Fruit fly (Drosophila melanogaster) whole organism, embryonic: Measurements from ENCODE around the gene uif.
A peak's percentile ranks its signal among the peaks of the same experiment; 100 is the strongest.

ENCODE experiments used
- Abd-B ChIP-seq: fragments of 200-800 bp; sonication (Bioruptor generic); optimal IDR thresholded peaks from 2 replicates; lab custom pipeline; 2018; ENCODE audit warnings: missing biosample characterization, mild to moderate bottlenecking, missing genetic modification characterization, moderate library complexity
- Atf3 ChIP-seq: fragments of 200-800 bp; sonication (Bioruptor generic); optimal IDR thresholded peaks from 3 replicates; lab custom pipeline; 2016; ENCODE audit warnings: missing biosample characterization, missing genetic modification characterization
- Bdp1 ChIP-seq: fragments of 200-800 bp; sonication (Bioruptor generic); optimal IDR thresholded peaks from 3 replicates; lab custom pipeline; 2016; ENCODE audit warnings: missing biosample characterization, missing genetic modification characterization
- Bgb ChIP-seq: fragments of 200-800 bp; sonication (Bioruptor generic); IDR thresholded peaks from 2 replicates; pipeline ENCODE4 v1.3.6; 2022; ENCODE audit warnings: missing biosample characterization, missing genetic modification characterization; ENCODE audit not compliant: partially characterized antibody
- CG10274 ChIP-seq: fragments of 200-800 bp; sonication (Bioruptor generic); optimal IDR thresholded peaks from 3 replicates; lab custom pipeline; 2017; ENCODE audit warnings: missing biosample characterization, mild to moderate bottlenecking, missing genetic modification characterization
- CG11696 ChIP-seq: fragments of 200-800 bp; sonication (Bioruptor generic); IDR thresholded peaks from 2 replicates; pipeline ENCODE4 v1.3.6; 2022; ENCODE audit warnings: missing biosample characterization, missing genetic modification characterization
- CG13123 ChIP-seq: fragments of 200-800 bp; sonication (Bioruptor generic); optimal IDR thresholded peaks from 2 replicates; lab custom pipeline; 2016; ENCODE audit warnings: missing biosample characterization, missing genetic modification characterization
- CG13894 ChIP-seq: fragments of 200-800 bp; sonication (Bioruptor generic); optimal IDR thresholded peaks from 3 replicates; lab custom pipeline; 2018; ENCODE audit warnings: missing biosample characterization, mild to moderate bottlenecking, missing genetic modification characterization, moderate library complexity
- CG14014 ChIP-seq: fragments of 200-800 bp; sonication (Bioruptor generic); IDR thresholded peaks from 2 replicates; pipeline ENCODE4 v1.3.6; 2022; ENCODE audit warnings: missing biosample characterization, missing genetic modification characterization
- CG14860 ChIP-seq: fragments of 200-800 bp; sonication (Bioruptor generic); IDR thresholded peaks from 3 replicates; pipeline ENCODE4 v1.3.6; 2022; ENCODE audit warnings: missing biosample characterization, missing genetic modification characterization; ENCODE audit not compliant: partially characterized antibody
- CG30403 ChIP-seq: fragments of 200-800 bp; sonication (Bioruptor generic); optimal IDR thresholded peaks from 3 replicates; lab custom pipeline; 2016; ENCODE audit warnings: missing biosample characterization, missing genetic modification characterization
- CG30431 ChIP-seq: fragments of 200-800 bp; sonication (Bioruptor generic); optimal IDR thresholded peaks from 2 replicates; lab custom pipeline; 2017; ENCODE audit warnings: missing biosample characterization, missing genetic modification characterization
- CG33213 ChIP-seq: fragments of 200-800 bp; sonication (Bioruptor generic); optimal IDR thresholded peaks from 3 replicates; lab custom pipeline; 2016; ENCODE audit warnings: missing biosample characterization, missing genetic modification characterization
- CG34224 ChIP-seq: fragments of 200-800 bp; sonication (Bioruptor generic); IDR thresholded peaks from 3 replicates; pipeline ENCODE4 v1.3.6; 2022; ENCODE audit warnings: missing biosample characterization, missing genetic modification characterization; ENCODE audit not compliant: partially characterized antibody
- CG4328 ChIP-seq: fragments of 200-800 bp; sonication (Bioruptor generic); optimal IDR thresholded peaks from 3 replicates; lab custom pipeline; 2017; ENCODE audit warnings: missing biosample characterization, missing genetic modification reagents, missing genetic modification characterization
- CG4404 ChIP-seq: fragments of 200-800 bp; sonication (Bioruptor generic); IDR thresholded peaks from 2 replicates; pipeline ENCODE4 v1.3.6; 2022; ENCODE audit warnings: missing biosample characterization, missing genetic modification characterization
- CG4424 ChIP-seq: fragments of 200-800 bp; sonication (Bioruptor generic); optimal IDR thresholded peaks from 3 replicates; lab custom pipeline; 2016; ENCODE audit warnings: missing biosample characterization, missing genetic modification characterization
- CG4707 ChIP-seq: fragments of 200-800 bp; sonication (Bioruptor generic); optimal IDR thresholded peaks from 2 replicates; lab custom pipeline; 2018; ENCODE audit warnings: missing biosample characterization, mild to moderate bottlenecking, missing genetic modification characterization, moderate library complexity
- CG6254 ChIP-seq: fragments of 200-800 bp; sonication (Bioruptor generic); optimal IDR thresholded peaks from 3 replicates; lab custom pipeline; 2017; ENCODE audit warnings: mild to moderate bottlenecking, missing biosample characterization, missing genetic modification reagents, missing genetic modification characterization
- CG6272 ChIP-seq: fragments of 200-800 bp; sonication (Bioruptor generic); IDR thresholded peaks from 2 replicates; pipeline ENCODE4 v1.3.6; 2022; ENCODE audit warnings: missing biosample characterization, missing genetic modification characterization
- CG7928 ChIP-seq: fragments of 200-800 bp; sonication (Bioruptor generic); optimal IDR thresholded peaks from 2 replicates; lab custom pipeline; 2017; ENCODE audit warnings: missing biosample characterization, mild to moderate bottlenecking, missing genetic modification characterization
- CG7963 ChIP-seq: fragments of 200-800 bp; sonication (Bioruptor generic); IDR thresholded peaks from 3 replicates; pipeline ENCODE4 v1.3.6; 2022; ENCODE audit warnings: missing biosample characterization, missing genetic modification characterization; ENCODE audit not compliant: partially characterized antibody
- CG7987 ChIP-seq: fragments of 200-800 bp; sonication (Bioruptor generic); optimal IDR thresholded peaks from 2 replicates; lab custom pipeline; 2018; ENCODE audit warnings: missing biosample characterization, mild to moderate bottlenecking, missing genetic modification characterization, moderate library complexity
- CG8359 ChIP-seq: fragments of 200-800 bp; sonication (Bioruptor generic); optimal IDR thresholded peaks from 2 replicates; lab custom pipeline; 2017; ENCODE audit warnings: missing biosample characterization, mild to moderate bottlenecking, missing genetic modification characterization, borderline replicate concordance
- CG8924 ChIP-seq: fragments of 200-800 bp; optimal IDR thresholded peaks from 3 replicates; lab custom pipeline; 2019; ENCODE audit warnings: missing biosample characterization, mild to moderate bottlenecking, missing genetic modification characterization, moderate library complexity
- CG9727 ChIP-seq: fragments of 200-800 bp; sonication (Bioruptor generic); optimal IDR thresholded peaks from 3 replicates; lab custom pipeline; 2017; ENCODE audit warnings: missing biosample characterization, mild to moderate bottlenecking, missing genetic modification characterization
- CHES-1-like ChIP-seq: fragments of 200-800 bp; sonication (Bioruptor generic); optimal IDR thresholded peaks from 2 replicates; lab custom pipeline; 2016; ENCODE audit warnings: missing biosample characterization, missing genetic modification characterization
- Dad ChIP-seq: fragments of 200-800 bp; sonication (Bioruptor generic); optimal IDR thresholded peaks from 3 replicates; lab custom pipeline; 2016; ENCODE audit warnings: missing biosample characterization, missing genetic modification characterization
- Ets97D ChIP-seq: fragments of 200-800 bp; sonication (Bioruptor generic); optimal IDR thresholded peaks from 3 replicates; lab custom pipeline; 2016; ENCODE audit warnings: missing biosample characterization, missing genetic modification characterization
- Hr3 ChIP-seq: fragments of 200-800 bp; sonication (Bioruptor generic); optimal IDR thresholded peaks from 3 replicates; lab custom pipeline; 2016; ENCODE audit warnings: missing biosample characterization, missing genetic modification characterization
- Hr39 ChIP-seq: fragments of >200 bp; optimal IDR thresholded peaks from 2 replicates; lab custom pipeline; 2017
- Hsf ChIP-seq: fragments of 200-800 bp; sonication (Bioruptor generic); optimal IDR thresholded peaks from 3 replicates; lab custom pipeline; 2016; ENCODE audit warnings: missing biosample characterization, missing genetic modification characterization
- Oli ChIP-seq: fragments of 200-800 bp; sonication (Bioruptor generic); optimal IDR thresholded peaks from 2 replicates; lab custom pipeline; 2018; ENCODE audit warnings: missing biosample characterization, mild to moderate bottlenecking, missing genetic modification characterization, moderate library complexity
- Stat92E ChIP-seq, 3 experiments: fragments of >200 bp in 2 of 3; fragments of 200-800 bp in 1 of 3; sonication (Bioruptor generic) in 1 of 3; optimal IDR thresholded peaks; 2 replicates each; lab custom pipeline; 2017 to 2019; ENCODE audit warnings: missing biosample characterization in 3 of 3, missing genetic modification characterization in 3 of 3, mild to moderate bottlenecking in 1 of 3, moderate library complexity in 1 of 3
- bowl ChIP-seq: fragments of 200-800 bp; sonication (Bioruptor generic); IDR thresholded peaks from 2 replicates; pipeline ENCODE4 v1.3.6; 2022; ENCODE audit warnings: missing biosample characterization, missing genetic modification characterization
- dmrt11E ChIP-seq: fragments of 200-800 bp; sonication (Bioruptor generic); optimal IDR thresholded peaks from 3 replicates; lab custom pipeline; 2018; ENCODE audit warnings: missing biosample characterization, mild to moderate bottlenecking, missing genetic modification characterization, moderate library complexity
- esg ChIP-seq: fragments of 200-800 bp; sonication (Bioruptor generic); conservative IDR thresholded peaks from 2 replicates; pipeline ENCODE4 v1.3.6; 2022; ENCODE audit warnings: missing biosample characterization, missing genetic modification characterization
- gem ChIP-seq: fragments of 200-800 bp; sonication (Bioruptor generic); optimal IDR thresholded peaks from 2 replicates; lab custom pipeline; 2019; ENCODE audit warnings: missing biosample characterization, mild to moderate bottlenecking, missing genetic modification characterization, moderate library complexity
- ind ChIP-seq: fragments of 200-800 bp; sonication (Bioruptor generic); optimal IDR thresholded peaks from 3 replicates; lab custom pipeline; 2016; ENCODE audit warnings: missing biosample characterization, missing genetic modification characterization
- insv ChIP-seq, 2 experiments: fragments of 200-800 bp; sonication (Bioruptor generic); optimal IDR thresholded peaks; 3 replicates each; lab custom pipeline; 2016 to 2018; ENCODE audit warnings: missing biosample characterization in 2 of 2, missing genetic modification characterization in 2 of 2
- jing ChIP-seq: fragments of 200-800 bp; sonication (Bioruptor generic); optimal IDR thresholded peaks from 2 replicates; lab custom pipeline; 2018; ENCODE audit warnings: missing biosample characterization, mild to moderate bottlenecking, missing genetic modification characterization
- lola ChIP-seq, 3 experiments: fragments of >200 bp in 2 of 3; fragments of 200-800 bp in 1 of 3; sonication (Bioruptor generic) in 1 of 3; optimal IDR thresholded peaks; 2 replicates each; lab custom pipeline; 2017 to 2019; ENCODE audit warnings: missing biosample characterization in 3 of 3, missing genetic modification characterization in 3 of 3, mild to moderate bottlenecking in 1 of 3, moderate library complexity in 1 of 3
- mld ChIP-seq: fragments of 200-800 bp; sonication (Bioruptor generic); IDR thresholded peaks from 3 replicates; pipeline ENCODE4 v1.3.6; 2022; ENCODE audit warnings: missing biosample characterization, missing genetic modification characterization; ENCODE audit not compliant: partially characterized antibody
- pho ChIP-seq: fragments of 200-800 bp; sonication (Bioruptor generic); optimal IDR thresholded peaks from 2 replicates; lab custom pipeline; 2016; ENCODE audit warnings: missing biosample characterization, missing genetic modification characterization
- rib ChIP-seq: fragments of 200-800 bp; sonication (Bioruptor generic); IDR thresholded peaks from 2 replicates; pipeline ENCODE4 v1.3.6; 2022; ENCODE audit warnings: missing biosample characterization, missing genetic modification characterization
- sqz ChIP-seq: fragments of 200-800 bp; sonication (Bioruptor generic); optimal IDR thresholded peaks from 3 replicates; lab custom pipeline; 2018; ENCODE audit warnings: missing biosample characterization, mild to moderate bottlenecking, missing genetic modification characterization
- tio ChIP-seq: fragments of 200-800 bp; sonication (Bioruptor generic); optimal IDR thresholded peaks from 2 replicates; lab custom pipeline; 2017; ENCODE audit warnings: missing biosample characterization, missing genetic modification characterization, inconsistent platforms
- vvl ChIP-seq: fragments of 200-800 bp; sonication (Bioruptor generic); IDR thresholded peaks from 2 replicates; pipeline ENCODE4 v1.3.6; 2022; ENCODE audit warnings: missing biosample characterization, missing genetic modification characterization
- z ChIP-seq: fragments of 200-800 bp; sonication (Bioruptor generic); IDR thresholded peaks from 3 replicates; pipeline ENCODE4 v1.3.6; 2022; ENCODE audit warnings: missing biosample characterization, missing genetic modification characterization
- zfh1 ChIP-seq: fragments of 200-800 bp; sonication (Bioruptor generic); IDR thresholded peaks from 3 replicates; pipeline ENCODE4 v1.3.6; 2022; ENCODE audit warnings: missing biosample characterization, missing genetic modification characterization

Gene uif

DNA sequence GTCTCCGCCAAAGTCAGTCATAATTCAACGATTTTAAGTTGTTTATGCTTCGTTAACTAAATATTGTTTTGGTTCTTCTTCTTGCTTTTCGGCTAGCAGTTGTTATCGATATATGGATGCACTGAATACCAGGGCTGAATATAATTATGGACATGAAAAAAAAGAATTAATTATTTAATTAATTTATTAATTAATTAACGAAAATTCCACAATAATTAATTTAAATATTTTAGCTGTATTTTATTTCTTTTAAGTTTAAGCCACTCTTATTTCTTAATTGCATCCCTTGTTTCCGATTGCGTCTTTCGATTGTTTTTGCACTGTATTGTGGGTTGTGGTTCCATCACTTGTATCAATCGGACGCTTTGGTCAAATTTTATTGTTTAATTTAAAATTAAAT lies 60.1 kb downstream of the uif start, which contains the start of the genes Gas41 and SA1 (continued):
- peak; percentile 44; the same call in 1 of the 3 replicates for TF ChIP-seq CG14860 (GFP tag; lab: Robert Waterston, UW)
- TF ChIP-seq CG30431 (GFP tag; lab: Kevin White, UChicago): no peak
- TF ChIP-seq lola (GFP tag; optimal IDR thresholded peaks at IDR 0.05; lab: Kevin White, UChicago): peak in 1 of 3 experiments; percentile 90
- TF ChIP-seq CG34224 (GFP tag; lab: Robert Waterston, UW): peak; percentile 78
- TF ChIP-seq rib (GFP tag; lab: Robert Waterston, UW): no peak
- no peak for TF ChIP-seq Hsf (GFP tag; lab: Kevin White, UChicago)
- peak; percentile 72 for TF ChIP-seq CHES-1-like (GFP tag; lab: Kevin White, UChicago)
- peak; percentile 11 for TF ChIP-seq Bdp1
- TF ChIP-seq mld (GFP tag; lab: Robert Waterston, UW): peak; percentile 48; the same call in 1 of the 3 replicates
- TF ChIP-seq Bgb (GFP tag; lab: Robert Waterston, UW): peak; percentile 69
- peak; percentile 96 for TF ChIP-seq CG6272
- TF ChIP-seq esg (GFP tag; lab: Robert Waterston, UW): peak; percentile 93
- peak; percentile 76 for TF ChIP-seq CG7987 (GFP tag; lab: Kevin White, UChicago)
- peak; percentile 41 for TF ChIP-seq pho (GFP tag; lab: Kevin White, UChicago)
- no peak for TF ChIP-seq Hr39 (lab: Kevin White, UChicago)
- TF ChIP-seq CG13123 (GFP tag; lab: Kevin White, UChicago): peak; percentile 15
- TF ChIP-seq Hr3 (GFP tag; lab: Kevin White, UChicago): peak; percentile 94
- TF ChIP-seq CG13894: peak; percentile 91
- TF ChIP-seq CG30403 (GFP tag; lab: Kevin White, UChicago): peak; percentile 95
- no peak for TF ChIP-seq CG10274 (GFP tag; lab: Kevin White, UChicago)
- TF ChIP-seq CG7963 (GFP tag; lab: Robert Waterston, UW): 0 out of 3 replicates have a peak, but pooled peaks have one; percentile 25
- TF ChIP-seq CG4424 (GFP tag; lab: Kevin White, UChicago): peak; percentile 89
- TF ChIP-seq Dad: no peak
- no peak for TF ChIP-seq jing (GFP tag; lab: Kevin White, UChicago)
- no peak for TF ChIP-seq bowl
- TF ChIP-seq Stat92E (GFP tag; optimal IDR thresholded peaks at IDR 0.05; lab: Kevin White, UChicago): no peak
- TF ChIP-seq insv (GFP tag; optimal IDR thresholded peaks at IDR 0.05; lab: Kevin White, UChicago): no peak
- TF ChIP-seq CG14014: peak; percentile 95
- peak; percentile 15 for TF ChIP-seq CG9727
- TF ChIP-seq CG4707: peak; percentile 52
- peak; percentile 75 for TF ChIP-seq CG6254 (GFP tag; lab: Kevin White, UChicago)
- peak; percentile 87 for TF ChIP-seq CG8924 (tag; lab: Kevin White, UChicago)
- peak; percentile 92 for TF ChIP-seq ind (GFP tag; lab: Kevin White, UChicago)
- peak; percentile 97 for TF ChIP-seq gem (tag; lab: Kevin White, UChicago)
- no peak for TF ChIP-seq tio (GFP tag; lab: Kevin White, UChicago)
- peak; percentile 82 for TF ChIP-seq dmrt11E (tag; lab: Kevin White, UChicago)
- TF ChIP-seq CG7928 (GFP tag; lab: Kevin White, UChicago): peak; percentile 97
- TF ChIP-seq Ets97D (GFP tag; lab: Kevin White, UChicago): peak; percentile 66
- TF ChIP-seq sqz (GFP tag; lab: Kevin White, UChicago): no peak
- TF ChIP-seq CG8359: peak; percentile 18
- TF ChIP-seq Oli (tag; lab: Kevin White, UChicago): peak; percentile 71
- no peak for TF ChIP-seq z (GFP tag; lab: Robert Waterston, UW)
- peak; percentile 71 for TF ChIP-seq CG4328 (GFP tag; lab: Kevin White, UChicago)
- no peak for TF ChIP-seq Atf3 (GFP tag; lab: Kevin White, UChicago)
- TF ChIP-seq Abd-B (GFP tag; lab: Kevin White, UChicago): no peak
- peak; percentile 89 for TF ChIP-seq CG4404 (GFP tag; lab: Robert Waterston, UW)
- no peak for TF ChIP-seq zfh1 (GFP tag; lab: Robert Waterston, UW)
- TF ChIP-seq CG33213 (GFP tag; lab: Kevin White, UChicago): peak; percentile 38
- no peak for TF ChIP-seq vvl (GFP tag; lab: Robert Waterston, UW)
- TF ChIP-seq CG11696 (GFP tag; lab: Robert Waterston, UW): peak; percentile 54
